Fruit fly (Drosophila melanogaster): ENCODE results near the gene IA-2.

The IA-2 gene

dm6 chr2L:1047965-1048364 lies at the start of gene IA-2:
Gene IA-2, minus strand, starts transcription at chr2L:1048053.
- TF ChIP-seq CG17801 (GFP tag; optimal IDR thresholded peaks at IDR 0.05; ENCODE audit: partially characterized antibody) = no peak

DNA sequence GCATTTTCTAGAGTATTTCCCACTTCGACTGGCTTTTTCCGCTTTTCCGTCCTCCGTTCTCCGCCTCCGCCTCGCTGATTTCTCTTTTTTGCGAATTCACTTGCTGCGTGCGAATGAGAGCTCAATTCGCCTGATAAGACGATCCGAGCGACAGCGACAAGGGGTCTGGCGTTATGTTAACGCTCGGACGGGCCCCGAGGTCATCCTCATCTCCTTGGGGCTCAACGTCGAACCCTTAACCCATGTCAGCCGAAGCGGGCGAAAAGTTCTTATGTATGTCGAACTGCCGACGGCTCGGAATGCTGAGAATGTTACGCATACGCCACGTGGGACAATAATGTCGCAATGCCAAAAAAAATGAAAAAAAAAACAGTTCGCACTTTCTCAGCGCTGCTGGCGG lies 47.6 kb upstream of the IA-2 start:
- TF ChIP-seq CG17801 (GFP tag; optimal IDR thresholded peaks at IDR 0.05; ENCODE audit: partially characterized antibody) = no peak

- no peak for TF ChIP-seq CG17801 (GFP tag; optimal IDR thresholded peaks at IDR 0.05; ENCODE audit: partially characterized antibody)
These were observed 46.9 kb upstream of the IA-2 start for dm6 chr2L:1094724-1095123.

- TF ChIP-seq CG17801 (GFP tag; optimal IDR thresholded peaks at IDR 0.05; ENCODE audit: partially characterized antibody) = peak; percentile 37
These were observed 43.8 kb upstream of the IA-2 start for dm6 chr2L:1091675-1092074.

DNA sequence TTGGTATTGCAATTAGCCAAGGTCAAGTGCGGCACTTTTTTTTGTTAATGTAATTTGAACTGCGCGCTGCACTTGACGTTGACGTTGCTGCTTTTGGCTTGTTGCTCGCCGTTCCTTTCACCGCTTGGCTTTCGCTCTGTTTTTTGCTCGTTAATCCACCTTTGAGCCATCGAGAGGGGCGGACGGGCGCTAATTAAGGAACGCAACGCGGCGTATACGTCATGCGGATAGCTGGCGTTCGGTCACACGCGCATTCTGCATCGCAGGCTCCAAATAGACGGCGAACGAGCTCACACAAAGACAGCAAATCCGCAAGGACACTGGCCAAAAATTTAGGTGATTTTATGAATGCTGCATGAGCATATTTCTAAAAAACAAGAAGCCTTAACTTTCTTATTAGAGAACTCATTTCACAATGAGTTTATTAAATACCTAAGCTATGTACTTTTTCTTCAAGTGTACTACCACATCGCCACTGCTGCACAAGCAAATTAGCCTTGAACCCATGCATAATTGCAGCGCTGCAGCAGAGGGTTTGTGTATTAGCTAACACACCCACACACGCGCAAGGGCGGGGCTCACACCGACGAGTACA lies 38.6 kb upstream of the IA-2 start:
- TF ChIP-seq CG17801 (GFP tag; optimal IDR thresholded peaks at IDR 0.05; ENCODE audit: partially characterized antibody) = no peak

- TF ChIP-seq CG17801 (GFP tag; optimal IDR thresholded peaks at IDR 0.05; ENCODE audit: partially characterized antibody) = no peak
These were observed 34.8 kb upstream of the IA-2 start for dm6 chr2L:1082668-1083067.

dm6 chr2L:1080802-1081464 lies 33.1 kb upstream of the IA-2 start, which contains the start of gene Atg4a:
Gene Atg4a, plus strand, starts transcription at chr2L:1080911.
- peak; percentile 73 for TF ChIP-seq CG17801 (GFP tag; optimal IDR thresholded peaks at IDR 0.05; ENCODE audit: partially characterized antibody)

- TF ChIP-seq CG17801 (GFP tag; optimal IDR thresholded peaks at IDR 0.05; ENCODE audit: partially characterized antibody) = peak; percentile 17
These were observed 29.7 kb upstream of the IA-2 start, which contains the start of the genes S and ast for dm6 chr2L:1077469-1077993. Gene S, minus strand, starts transcription at chr2L:1077815. Gene ast, plus strand, starts transcription at chr2L:1077948.

dm6 chr2L:1077053-1077452 lies 29.2 kb upstream of the IA-2 start:
- TF ChIP-seq CG17801 (GFP tag; optimal IDR thresholded peaks at IDR 0.05; ENCODE audit: partially characterized antibody) = no peak

- peak; percentile 0 for TF ChIP-seq CG17801 (GFP tag; optimal IDR thresholded peaks at IDR 0.05; ENCODE audit: partially characterized antibody)
These were observed 27.9 kb upstream of the IA-2 start for dm6 chr2L:1075753-1076152.

dm6 chr2L:1074180-1074864 lies 26.5 kb upstream of the IA-2 start:
- TF ChIP-seq CG17801 (GFP tag; optimal IDR thresholded peaks at IDR 0.05; ENCODE audit: partially characterized antibody) = no peak

- TF ChIP-seq CG17801 (GFP tag; optimal IDR thresholded peaks at IDR 0.05; ENCODE audit: partially characterized antibody) = peak; percentile 48
These were observed 25.7 kb upstream of the IA-2 start for dm6 chr2L:1073530-1073929.

dm6 chr2L:1072184-1072583 lies 24.3 kb upstream of the IA-2 start:
- no peak for TF ChIP-seq CG17801 (GFP tag; optimal IDR thresholded peaks at IDR 0.05; ENCODE audit: partially characterized antibody)

DNA sequence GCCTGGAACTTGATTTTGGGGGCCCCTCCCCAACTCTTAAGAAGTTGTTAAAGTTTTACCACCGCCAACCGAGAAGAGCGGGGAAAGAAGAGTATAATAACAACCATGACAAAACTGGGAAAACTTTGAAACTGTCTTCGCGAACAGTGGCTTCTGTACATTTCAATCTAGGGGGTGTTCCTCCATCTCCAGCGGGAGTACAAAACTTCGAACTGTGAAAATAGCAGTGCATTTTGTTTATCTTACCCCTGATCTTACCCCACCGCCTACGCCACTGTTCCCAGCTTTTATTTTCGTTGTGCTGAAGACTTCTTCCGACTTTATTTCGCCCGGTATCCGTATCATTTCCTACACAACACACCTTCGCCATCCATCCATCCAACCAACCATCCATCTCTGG lies 23.1 kb upstream of the IA-2 start:
- no peak for TF ChIP-seq CG17801 (GFP tag; optimal IDR thresholded peaks at IDR 0.05; ENCODE audit: partially characterized antibody)

DNA sequence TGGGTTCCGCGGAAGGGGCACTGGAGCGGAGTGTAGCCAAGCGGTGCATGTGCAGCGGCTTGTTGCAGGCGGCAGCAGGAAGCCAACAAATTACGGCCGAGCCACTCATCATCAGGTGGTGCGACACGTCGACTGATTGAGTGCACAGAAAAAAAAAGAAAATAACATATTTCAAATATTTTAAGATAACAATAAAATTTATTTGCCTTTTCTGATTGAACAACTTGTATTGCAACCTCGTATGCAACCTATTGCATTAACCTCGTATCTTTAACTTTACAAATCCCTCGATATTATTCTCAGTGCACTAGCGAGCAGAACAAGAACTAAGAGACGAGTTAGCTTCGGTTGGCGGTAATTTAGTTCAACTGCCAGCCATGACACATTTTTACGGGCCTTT lies 22.5 kb upstream of the IA-2 start:
- peak; percentile 24 for TF ChIP-seq CG17801 (GFP tag; optimal IDR thresholded peaks at IDR 0.05; ENCODE audit: partially characterized antibody)

DNA sequence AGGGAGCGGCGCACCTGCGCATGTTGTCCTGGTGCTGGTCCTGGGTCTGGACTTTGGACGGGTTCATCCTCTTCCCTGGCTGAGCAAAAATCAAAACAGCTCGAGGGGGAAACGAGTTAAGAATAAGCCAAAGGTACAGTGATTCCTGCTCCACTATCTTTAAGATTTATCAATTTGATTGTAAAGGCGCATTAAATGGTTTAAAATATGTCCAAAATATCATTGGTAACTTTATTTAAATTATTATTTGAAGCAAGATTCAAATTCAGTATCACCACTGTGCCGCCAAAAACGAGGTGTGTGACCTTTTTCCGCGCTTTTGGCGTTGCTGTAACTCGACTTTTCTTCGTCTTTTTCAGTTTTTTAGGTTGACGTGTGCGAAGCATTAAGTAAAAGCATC lies 21.6 kb upstream of the IA-2 start:
- peak; percentile 1 for TF ChIP-seq CG17801 (GFP tag; optimal IDR thresholded peaks at IDR 0.05; ENCODE audit: partially characterized antibody)

All from ovary, adult (tissue).